Worm (Caenorhabditis elegans): ENCODE data around the gene C42D8.1.

- TF ChIP-seq ets-7 (tag; optimal IDR thresholded peaks at IDR 0.05) (no peak), ceh-36 (tag; optimal IDR thresholded peaks at IDR 0.05) (no peak), hnd-1 (tag; optimal IDR thresholded peaks at IDR 0.05) (no peak), tbx-37 (GFP tag; conservative IDR thresholded peaks at IDR 0.05) (no peak), ama-1 (optimal IDR thresholded peaks at IDR 0.05) (no peak), flt-1 (GFP tag; IDR thresholded peaks at IDR 0.05) (no peak), F13C5.2 (tag; optimal IDR thresholded peaks at IDR 0.05) (no peak), ceh-13 (GFP tag; optimal IDR thresholded peaks at IDR 0.05) (no peak), hmbx-1 (tag; optimal IDR thresholded peaks at IDR 0.05) (no peak), sea-1 (GFP tag; conservative IDR thresholded peaks at IDR 0.05) (no peak), tbx-11 (GFP tag; IDR thresholded peaks at IDR 0.05) (no peak)
Measured at ce11 chrX:5106942-5107341, 2.4 kb upstream of the C42D8.1 start, which contains the start of gene C42D8.9.
